Fruit fly (Drosophila melanogaster): ENCODE measurements around the gene CG13069.

- TF ChIP-seq Clk (GFP tag; optimal IDR thresholded peaks at IDR 0.05) (no peak), cnc (optimal IDR thresholded peaks at IDR 0.05) (no peak), CG33017 (tag; optimal IDR thresholded peaks at IDR 0.05) (no peak), Hr96 (GFP tag; optimal IDR thresholded peaks at IDR 0.05) (no peak)
These were observed 38.8 kb downstream of the CG13069 start, which contains the start of gene CG43249 for dm6 chr3L:16303982-16304381.

All from whole organism, adult.